Worm (Caenorhabditis elegans) whole organism, L3 larva: Measurements from ENCODE around the gene mel-28.
"Not testable (repeated sequence)": the region's sequence is repeated elsewhere in the genome, so short reads cannot be mapped to it uniquely, and the experiment has no call there.

Source experiments
- R02D3.7 ChIP-seq: fragments of 150-350 bp; optimal IDR thresholded peaks from 2 replicates; lab custom pipeline; 2014; ENCODE audit warnings: missing biosample characterization, missing genetic modification characterization
- ZK546.5 ChIP-seq: sonication (generic microtip); optimal IDR thresholded peaks from 2 replicates; lab custom pipeline; 2017; ENCODE audit warnings: missing biosample characterization, missing genetic modification characterization
- aly-2 ChIP-seq: fragments of 150-350 bp; optimal IDR thresholded peaks from 2 replicates; lab custom pipeline; 2014; ENCODE audit warnings: missing biosample characterization, missing genetic modification characterization
- ama-1 ChIP-seq: fragments of 150-350 bp; optimal IDR thresholded peaks from 2 replicates; lab custom pipeline; 2018
- ceh-16 ChIP-seq: sonication (generic microtip); optimal IDR thresholded peaks from 2 replicates; lab custom pipeline; 2017; ENCODE audit warnings: missing biosample characterization, missing genetic modification characterization
- ceh-28 ChIP-seq: fragments of 150-350 bp; optimal IDR thresholded peaks from 2 replicates; lab custom pipeline; 2014; ENCODE audit warnings: missing biosample characterization, missing genetic modification reagents, missing genetic modification characterization
- ceh-82 ChIP-seq: fragments of 150-350 bp; optimal IDR thresholded peaks from 2 replicates; lab custom pipeline; 2014; ENCODE audit warnings: missing biosample characterization, missing genetic modification characterization
- egl-27 ChIP-seq: sonication (generic microtip); optimal IDR thresholded peaks from 4 replicates; lab custom pipeline; 2017; ENCODE audit warnings: missing biosample characterization, missing genetic modification reagents, missing genetic modification characterization
- elt-2 ChIP-seq: sonication (generic microtip); optimal IDR thresholded peaks from 2 replicates; lab custom pipeline; 2016; ENCODE audit warnings: missing genetic modification reagents, mild to moderate bottlenecking, missing genetic modification characterization, missing compliant biosample characterization
- elt-3 ChIP-seq, 3 experiments: fragments of 150-350 bp in 1 of 3; sonication (generic microtip) in 2 of 3; optimal IDR thresholded peaks; 2 replicates in 2 of 3; 4 replicates in 1 of 3; lab custom pipeline; 2014 to 2017; ENCODE audit warnings: missing biosample characterization in 3 of 3, missing genetic modification characterization in 3 of 3
- fkh-10 ChIP-seq: sonication (generic microtip); optimal IDR thresholded peaks from 2 replicates; lab custom pipeline; 2017; ENCODE audit warnings: missing biosample characterization, missing genetic modification reagents, missing genetic modification characterization
- fkh-2 ChIP-seq: fragments of 150-350 bp; optimal IDR thresholded peaks from 2 replicates; lab custom pipeline; 2014; ENCODE audit warnings: missing biosample characterization, missing genetic modification reagents, missing genetic modification characterization
- fos-1 ChIP-seq: fragments of 150-350 bp; optimal IDR thresholded peaks from 2 replicates; lab custom pipeline; 2014; ENCODE audit warnings: missing biosample characterization, missing genetic modification characterization
- hmg-11 ChIP-seq: sonication (generic microtip); optimal IDR thresholded peaks from 2 replicates; lab custom pipeline; 2016; ENCODE audit warnings: missing genetic modification characterization, missing compliant biosample characterization
- jun-1 ChIP-seq: fragments of 150-350 bp; optimal IDR thresholded peaks from 2 replicates; lab custom pipeline; 2014; ENCODE audit warnings: missing biosample characterization, missing genetic modification reagents, missing genetic modification characterization
- lin-15B ChIP-seq: fragments of 150-350 bp; optimal IDR thresholded peaks from 2 replicates; lab custom pipeline; 2014; ENCODE audit warnings: missing biosample characterization, missing genetic modification characterization
- lin-39 ChIP-seq: fragments of 150-350 bp; optimal IDR thresholded peaks from 2 replicates; lab custom pipeline; 2018; ENCODE audit warnings: missing biosample characterization, missing genetic modification reagents, missing genetic modification characterization
- lsy-12 ChIP-seq: sonication (generic microtip); optimal IDR thresholded peaks from 2 replicates; lab custom pipeline; 2016; ENCODE audit warnings: mild to moderate bottlenecking, missing genetic modification characterization, missing compliant biosample characterization
- mdl-1 ChIP-seq: fragments of 150-350 bp; optimal IDR thresholded peaks from 2 replicates; lab custom pipeline; 2014; ENCODE audit warnings: missing biosample characterization, missing genetic modification characterization
- nfya-1 ChIP-seq: sonication (generic microtip); optimal IDR thresholded peaks from 2 replicates; lab custom pipeline; 2017; ENCODE audit warnings: missing genetic modification characterization, mild to moderate bottlenecking, missing compliant biosample characterization, antibody characterized with exemption, moderate library complexity; ENCODE audit not compliant: insufficient read depth
- nhr-12 ChIP-seq: fragments of 150-350 bp; optimal IDR thresholded peaks from 2 replicates; lab custom pipeline; 2014; ENCODE audit warnings: missing biosample characterization, missing genetic modification characterization
- nhr-23 ChIP-seq: fragments of 150-350 bp; optimal IDR thresholded peaks from 2 replicates; lab custom pipeline; 2014; ENCODE audit warnings: missing biosample characterization, missing genetic modification reagents, missing genetic modification characterization
- nhr-237 ChIP-seq: fragments of 150-350 bp; optimal IDR thresholded peaks from 2 replicates; lab custom pipeline; 2014; ENCODE audit warnings: missing biosample characterization, missing genetic modification characterization
- nhr-25 ChIP-seq: sonication (generic microtip); optimal IDR thresholded peaks from 2 replicates; lab custom pipeline; 2017; ENCODE audit warnings: missing biosample characterization, missing genetic modification characterization
- nhr-28 ChIP-seq: fragments of 150-350 bp; optimal IDR thresholded peaks from 2 replicates; lab custom pipeline; 2014; ENCODE audit warnings: missing biosample characterization, missing genetic modification characterization
- nhr-43 ChIP-seq: sonication (generic microtip); optimal IDR thresholded peaks from 2 replicates; lab custom pipeline; 2016; ENCODE audit warnings: mild to moderate bottlenecking, missing genetic modification characterization, missing compliant biosample characterization; ENCODE audit not compliant: poor library complexity, severe bottlenecking
- nhr-77 ChIP-seq: fragments of 150-350 bp; optimal IDR thresholded peaks from 2 replicates; lab custom pipeline; 2014; ENCODE audit warnings: missing biosample characterization, missing genetic modification characterization
- pha-4 ChIP-seq: fragments of 150-350 bp; optimal IDR thresholded peaks from 2 replicates; lab custom pipeline; 2014; ENCODE audit warnings: missing biosample characterization, missing genetic modification reagents, missing genetic modification characterization
- pqm-1 ChIP-seq: fragments of 150-350 bp; optimal IDR thresholded peaks from 2 replicates; lab custom pipeline; 2017; ENCODE audit warnings: missing biosample characterization, missing genetic modification characterization, inconsistent platforms
- skn-1 ChIP-seq: fragments of 150-350 bp; optimal IDR thresholded peaks from 2 replicates; lab custom pipeline; 2014; ENCODE audit warnings: missing biosample characterization, missing genetic modification characterization
- snpc-4 ChIP-seq: fragments of 150-350 bp; optimal IDR thresholded peaks from 2 replicates; lab custom pipeline; 2014; ENCODE audit warnings: missing biosample characterization, missing genetic modification characterization
- tbx-2 ChIP-seq: sonication (generic microtip); optimal IDR thresholded peaks from 2 replicates; lab custom pipeline; 2016; ENCODE audit warnings: mild to moderate bottlenecking, missing genetic modification characterization, missing compliant biosample characterization
- unc-62 ChIP-seq: fragments of 150-350 bp; sonication (generic microtip); optimal IDR thresholded peaks from 4 replicates; lab custom pipeline; 2014; ENCODE audit warnings: missing biosample characterization, missing genetic modification reagents, missing genetic modification characterization
- ztf-11 ChIP-seq: fragments of 150-350 bp; optimal IDR thresholded peaks from 2 replicates; lab custom pipeline; 2014; ENCODE audit warnings: missing biosample characterization, missing genetic modification characterization

mel-28 gene

ce11 chrIII:4767869-4768645 lies 17.8 kb upstream of the mel-28 start:
- TF ChIP-seq skn-1 (tag; lab: Kevin White, UChicago): no peak
- no peak for TF ChIP-seq nfya-1

DNA sequence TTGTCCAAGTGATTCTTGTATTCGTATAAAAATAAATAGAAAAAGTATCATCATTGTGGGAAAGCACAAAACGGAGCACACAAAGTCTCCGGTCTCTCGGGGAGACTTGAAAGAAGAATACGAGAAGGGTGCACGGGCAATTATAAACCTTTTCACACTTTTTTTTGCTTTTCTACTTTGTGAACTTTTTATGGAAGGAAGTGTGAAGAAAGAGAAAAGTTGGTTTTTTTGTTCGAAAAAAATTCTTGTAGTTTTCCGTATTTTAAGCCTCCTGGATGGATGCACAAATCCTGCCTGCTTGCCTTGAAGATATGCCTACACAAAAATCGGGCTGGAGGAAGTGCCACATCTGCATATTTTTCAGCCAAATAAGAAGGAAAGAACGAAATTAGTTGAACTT lies 7.9 kb upstream of the mel-28 start, which contains the start of gene B0393.7:
Gene B0393.7, minus strand, starts transcription at position 101 of the 400 bp plus-strand sequence.
- TF ChIP-seq nhr-43 (tag; lab: Kevin White, UChicago) (no peak), tbx-2 (tag; lab: Kevin White, UChicago) (no peak)

ce11 chrIII:4779855-4780254 lies 6.0 kb upstream of the mel-28 start, which contains the start of gene B0393.9:
Gene B0393.9, minus strand, starts transcription at chrIII:4780157.
- TF ChIP-seq elt-2 (tag; lab: Kevin White, UChicago) (peak; percentile 55), snpc-4 (no peak), ama-1 (lab: Kevin White, UChicago) (no peak), pqm-1 (tag; lab: Kevin White, UChicago) (peak; percentile 35), fkh-10 (no peak)

DNA sequence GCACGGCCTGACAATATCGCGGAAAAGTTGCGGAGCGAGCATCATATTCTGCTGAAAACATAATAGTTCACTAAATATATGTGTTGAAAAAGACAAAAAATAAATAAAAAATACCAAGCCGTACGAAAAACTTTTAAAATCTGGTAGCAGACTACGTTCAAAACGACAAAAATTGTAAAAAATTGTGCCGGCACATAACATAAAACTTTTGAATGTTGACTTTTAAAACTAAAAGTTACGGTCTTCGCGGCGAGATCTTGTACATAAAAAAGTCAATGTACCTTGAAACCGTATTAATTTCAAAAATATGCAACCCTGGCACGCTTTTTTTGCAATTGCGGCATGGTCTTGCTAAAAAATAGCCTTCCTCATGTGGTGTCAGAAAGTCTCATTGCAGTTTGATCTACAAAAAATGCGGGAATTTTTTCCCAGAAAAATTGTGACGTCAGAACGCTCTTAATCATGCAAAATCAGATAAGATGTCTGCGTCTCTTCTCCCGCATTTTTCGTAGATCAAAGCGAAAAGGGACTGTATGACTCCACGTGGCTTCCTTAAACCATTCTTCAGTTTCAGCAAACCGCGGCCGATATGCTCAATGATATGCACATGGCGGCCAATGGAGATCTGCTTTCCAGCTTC lies 3.8 kb upstream of the mel-28 start, which contains the start of the genes gex-5 and C38D4.10:
Gene gex-5, minus strand, starts transcription at position 51 of the 640 bp plus-strand sequence.
Gene C38D4.10, plus strand, starts transcription at position 590 of the 640 bp plus-strand sequence.
- not testable (repeated sequence) for TF ChIP-seq fkh-2; nhr-25; pha-4 (tag; lab: Kevin White, UChicago)

- TF ChIP-seq lin-39 (tag; lab: Kevin White, UChicago); ZK546.5; fos-1: not testable (repeated sequence)
Observed at ce11 chrIII:4785131-4785530, 749 bp upstream of the mel-28 start, which contains the start of gene enu-3.2. Gene enu-3.2, minus strand, starts transcription at chrIII:4785235.

DNA sequence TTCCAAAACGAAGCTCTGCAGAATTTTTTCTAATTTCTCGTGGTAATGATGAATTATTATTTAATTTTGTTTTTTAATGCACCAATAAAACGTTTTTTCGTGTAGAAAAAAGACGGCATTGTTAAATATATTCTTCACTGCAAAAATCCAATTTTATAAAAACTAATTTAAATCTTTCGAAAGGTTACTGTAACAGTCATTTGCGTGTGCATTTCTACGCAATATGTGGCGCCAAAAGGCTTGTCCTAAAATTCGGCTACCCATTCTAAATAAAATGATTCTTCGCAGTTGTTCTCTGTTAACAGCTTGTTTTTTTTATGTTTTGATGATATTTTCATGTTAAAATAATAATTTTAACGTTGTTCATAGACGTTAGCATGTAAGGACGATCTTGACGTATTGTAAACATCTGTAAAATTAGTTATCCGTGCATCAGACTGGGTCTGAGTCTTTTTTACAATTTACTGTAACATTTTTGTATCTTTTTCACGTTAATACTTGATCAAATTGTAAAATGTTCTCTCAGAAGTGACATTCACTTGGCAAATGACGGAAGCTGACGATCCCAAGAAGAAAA lies 6.8 kb downstream of the mel-28 start, which contains the start of gene mip-1:
Gene mip-1, plus strand, starts transcription at position 527 of the 577 bp plus-strand sequence.
- no peak for TF ChIP-seq pha-4 (tag; lab: Kevin White, UChicago)
- no peak for TF ChIP-seq nhr-77 (tag; lab: Kevin White, UChicago)
- TF ChIP-seq ceh-28: no peak

DNA sequence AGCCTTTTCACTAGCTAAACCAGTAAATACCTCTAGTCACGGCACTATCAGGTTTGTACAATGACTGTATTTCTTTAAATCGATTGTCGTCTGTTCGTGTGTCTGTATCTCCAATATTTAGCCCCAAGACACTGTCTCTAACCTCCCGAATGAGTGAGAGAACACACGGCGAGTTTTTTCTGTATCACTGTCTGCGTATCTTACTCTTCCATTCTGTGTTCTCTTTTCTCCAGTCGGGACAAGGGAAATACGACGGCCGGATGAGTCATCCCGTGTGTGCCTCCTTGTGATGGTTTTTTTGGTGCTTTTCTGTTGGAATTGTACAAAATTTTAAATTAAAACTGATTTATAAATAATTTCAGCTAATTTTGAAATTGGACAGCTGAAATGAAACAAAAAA lies 10.2 kb downstream of the mel-28 start:
- peak; percentile 66 for TF ChIP-seq lin-15B (tag; lab: Kevin White, UChicago)
- TF ChIP-seq lsy-12: peak; percentile 61
- TF ChIP-seq fos-1: peak; percentile 99
- no peak for TF ChIP-seq ceh-82 (tag; lab: Kevin White, UChicago)
- TF ChIP-seq elt-2 (tag; lab: Kevin White, UChicago): peak; percentile 58
- no peak for TF ChIP-seq egl-27
- peak; percentile 70 for TF ChIP-seq nhr-23 (tag; lab: Kevin White, UChicago)
- TF ChIP-seq aly-2 (tag; lab: Kevin White, UChicago): no peak
- peak; percentile 66 for TF ChIP-seq hmg-11 (tag; lab: Kevin White, UChicago)
- TF ChIP-seq nhr-77 (tag; lab: Kevin White, UChicago): peak; percentile 66
- peak; percentile 73 for TF ChIP-seq ceh-28
- peak; percentile 85 for TF ChIP-seq nfya-1
- TF ChIP-seq ZK546.5: no peak
- TF ChIP-seq ama-1 (lab: Kevin White, UChicago): peak; percentile 59
- peak; percentile 65 for TF ChIP-seq nhr-25
- TF ChIP-seq R02D3.7: peak; percentile 42
- peak; percentile 82 for TF ChIP-seq snpc-4
- TF ChIP-seq lin-39 (tag; lab: Kevin White, UChicago): peak; percentile 22
- TF ChIP-seq pha-4 (tag; lab: Kevin White, UChicago): peak; percentile 90
- TF ChIP-seq ceh-16 (tag; lab: Kevin White, UChicago): no peak
- no peak for TF ChIP-seq nhr-28
- TF ChIP-seq fkh-2: no peak
- peak; percentile 62 for TF ChIP-seq skn-1 (tag; lab: Kevin White, UChicago)
- TF ChIP-seq unc-62 (GFP tag; lab: Kevin White, UChicago): no peak
- TF ChIP-seq fkh-10: no peak
- peak; percentile 74 for TF ChIP-seq pqm-1 (tag; lab: Kevin White, UChicago)
- peak; percentile 96 for TF ChIP-seq jun-1
- no peak for TF ChIP-seq mdl-1 (tag; lab: Kevin White, UChicago)
- TF ChIP-seq nhr-237 (tag; lab: Kevin White, UChicago): no peak
- TF ChIP-seq ztf-11: no peak
- TF ChIP-seq elt-3 (tag; optimal IDR thresholded peaks at IDR 0.05; lab: Kevin White, UChicago): peak in 2 of 3 experiments; percentile 8 to 45
- TF ChIP-seq nhr-43 (tag; lab: Kevin White, UChicago): peak; percentile 45
- no peak for TF ChIP-seq nhr-12 (tag; lab: Kevin White, UChicago)
